Fruit fly (Drosophila melanogaster) whole organism, embryonic: ENCODE results near the gene CG44303.

ENCODE experiments used
- ATbp ChIP-seq: fragments of 200-800 bp; sonication (Bioruptor generic); optimal IDR thresholded peaks from 2 replicates; lab custom pipeline; 2017; ENCODE audit warnings: missing biosample characterization, mild to moderate bottlenecking, missing genetic modification characterization, missing genetic modification reagents
- Asciz ChIP-seq: fragments of 200-800 bp; sonication (Bioruptor generic); optimal IDR thresholded peaks from 2 replicates; lab custom pipeline; 2017; ENCODE audit warnings: missing biosample characterization, mild to moderate bottlenecking, missing genetic modification characterization, missing genetic modification reagents
- Blimp-1 ChIP-seq: fragments of 200-800 bp; sonication (Bioruptor generic); optimal IDR thresholded peaks from 3 replicates; lab custom pipeline; 2018; ENCODE audit warnings: missing biosample characterization, missing genetic modification characterization, mild to moderate bottlenecking, moderate library complexity, missing genetic modification reagents
- CG10366 ChIP-seq: fragments of 200-800 bp; sonication (Bioruptor generic); IDR thresholded peaks from 2 replicates; pipeline ENCODE4 v1.3.6; 2022; ENCODE audit warnings: missing biosample characterization, missing genetic modification characterization
- CG10543 ChIP-seq: fragments of 200-800 bp; sonication (Bioruptor generic); optimal IDR thresholded peaks from 3 replicates; lab custom pipeline; 2017; ENCODE audit warnings: missing biosample characterization, mild to moderate bottlenecking, missing genetic modification characterization, moderate library complexity
- CG10979 ChIP-seq: fragments of 200-800 bp; sonication (Bioruptor generic); optimal IDR thresholded peaks from 2 replicates; lab custom pipeline; 2018; ENCODE audit warnings: missing biosample characterization, mild to moderate bottlenecking, missing genetic modification characterization, moderate library complexity
- CG11504 ChIP-seq: fragments of 200-800 bp; sonication (Bioruptor generic); optimal IDR thresholded peaks from 3 replicates; lab custom pipeline; 2019; ENCODE audit warnings: missing biosample characterization, mild to moderate bottlenecking, missing genetic modification characterization, moderate library complexity
- CG11696 ChIP-seq: fragments of 200-800 bp; sonication (Bioruptor generic); IDR thresholded peaks from 2 replicates; pipeline ENCODE4 v1.3.6; 2022; ENCODE audit warnings: missing biosample characterization, missing genetic modification characterization
- CG14014 ChIP-seq: fragments of 200-800 bp; sonication (Bioruptor generic); IDR thresholded peaks from 2 replicates; pipeline ENCODE4 v1.3.6; 2022; ENCODE audit warnings: missing biosample characterization, missing genetic modification characterization
- CG14710 ChIP-seq: fragments of 200-800 bp; sonication (Bioruptor generic); optimal IDR thresholded peaks from 3 replicates; lab custom pipeline; 2019; ENCODE audit warnings: missing biosample characterization, mild to moderate bottlenecking, missing genetic modification characterization, moderate library complexity
- CG15514 ChIP-seq: fragments of 200-800 bp; sonication (Bioruptor generic); optimal IDR thresholded peaks from 3 replicates; lab custom pipeline; 2017; ENCODE audit warnings: missing biosample characterization, missing genetic modification characterization, mild to moderate bottlenecking, moderate library complexity, missing genetic modification reagents
- CG18599 ChIP-seq: fragments of 200-800 bp; sonication (Bioruptor generic); optimal IDR thresholded peaks from 3 replicates; lab custom pipeline; 2017; ENCODE audit warnings: missing biosample characterization, missing genetic modification characterization, mild to moderate bottlenecking, moderate library complexity, missing genetic modification reagents
- CG32767 ChIP-seq: fragments of 200-800 bp; sonication (Bioruptor generic); IDR thresholded peaks from 2 replicates; pipeline ENCODE4 v1.3.6; 2022; ENCODE audit warnings: missing biosample characterization, missing genetic modification characterization
- CG43689 ChIP-seq: fragments of 200-800 bp; sonication (Bioruptor generic); IDR thresholded peaks from 2 replicates; pipeline ENCODE4 v1.3.6; 2022; ENCODE audit warnings: missing biosample characterization, missing genetic modification characterization
- CG4424 ChIP-seq: fragments of 200-800 bp; sonication (Bioruptor generic); optimal IDR thresholded peaks from 3 replicates; lab custom pipeline; 2016; ENCODE audit warnings: missing biosample characterization, missing genetic modification characterization
- CG7372 ChIP-seq: fragments of 200-800 bp; sonication (Bioruptor generic); IDR thresholded peaks from 2 replicates; pipeline ENCODE4 v1.3.6; 2022; ENCODE audit warnings: missing biosample characterization, missing genetic modification characterization
- CG7928 ChIP-seq: fragments of 200-800 bp; sonication (Bioruptor generic); optimal IDR thresholded peaks from 2 replicates; lab custom pipeline; 2017; ENCODE audit warnings: missing biosample characterization, mild to moderate bottlenecking, missing genetic modification characterization
- CG7987 ChIP-seq: fragments of 200-800 bp; sonication (Bioruptor generic); optimal IDR thresholded peaks from 2 replicates; lab custom pipeline; 2018; ENCODE audit warnings: missing biosample characterization, mild to moderate bottlenecking, missing genetic modification characterization, moderate library complexity
- CG8290 ChIP-seq, 3 experiments: fragments of 200-800 bp; sonication (Bioruptor generic); optimal IDR thresholded peaks; 2 replicates each; lab custom pipeline; 2016 to 2019; ENCODE audit warnings: missing biosample characterization in 3 of 3, missing genetic modification characterization in 3 of 3, mild to moderate bottlenecking in 2 of 3, moderate library complexity in 1 of 3
- CG8359 ChIP-seq: fragments of 200-800 bp; sonication (Bioruptor generic); optimal IDR thresholded peaks from 2 replicates; lab custom pipeline; 2017; ENCODE audit warnings: missing biosample characterization, mild to moderate bottlenecking, missing genetic modification characterization, borderline replicate concordance
- CG8765 ChIP-seq: fragments of 200-800 bp; sonication (Bioruptor generic); IDR thresholded peaks from 2 replicates; pipeline ENCODE4 v1.3.6; 2022; ENCODE audit warnings: missing biosample characterization, missing genetic modification characterization
- CG9215 ChIP-seq: fragments of 200-800 bp; sonication (Bioruptor generic); IDR thresholded peaks from 2 replicates; pipeline ENCODE4 v1.3.6; 2022; ENCODE audit warnings: missing biosample characterization, missing genetic modification characterization
- Chrac-16 ChIP-seq: fragments of 200-800 bp; sonication (Bioruptor generic); optimal IDR thresholded peaks from 3 replicates; lab custom pipeline; 2016; ENCODE audit warnings: missing biosample characterization, missing genetic modification characterization
- Doc2 ChIP-seq: fragments of 200-800 bp; sonication (Bioruptor generic); IDR thresholded peaks from 2 replicates; pipeline ENCODE4 v1.3.6; 2022; ENCODE audit warnings: missing biosample characterization, missing genetic modification characterization
- Eip74EF ChIP-seq, 2 experiments: fragments of 200-800 bp in 1 of 2; fragments of >200 bp in 1 of 2; sonication (Bioruptor generic) in 1 of 2; optimal IDR thresholded peaks; 2 replicates each; lab custom pipeline; 2017 to 2019; ENCODE audit warnings: missing biosample characterization in 2 of 2, missing genetic modification characterization in 2 of 2, mild to moderate bottlenecking in 1 of 2, moderate library complexity in 1 of 2
- HHEX ChIP-seq: fragments of 200-800 bp; sonication (Bioruptor generic); optimal IDR thresholded peaks from 3 replicates; lab custom pipeline; 2017; ENCODE audit warnings: missing biosample characterization, mild to moderate bottlenecking, missing genetic modification characterization, missing genetic modification reagents
- Hmx ChIP-seq: fragments of 200-800 bp; sonication (Bioruptor generic); optimal IDR thresholded peaks from 2 replicates; lab custom pipeline; 2016; ENCODE audit warnings: missing biosample characterization, missing genetic modification characterization
- Mad ChIP-seq: fragments of 200-800 bp; sonication (Bioruptor generic); optimal IDR thresholded peaks from 2 replicates; lab custom pipeline; 2016; ENCODE audit warnings: missing biosample characterization, missing genetic modification characterization
- NK7.1 ChIP-seq: fragments of 200-800 bp; sonication (Bioruptor generic); optimal IDR thresholded peaks from 3 replicates; lab custom pipeline; 2016; ENCODE audit warnings: missing biosample characterization, missing genetic modification characterization
- NfI ChIP-seq: fragments of 200-800 bp; sonication (Bioruptor generic); optimal IDR thresholded peaks from 3 replicates; lab custom pipeline; 2018; ENCODE audit warnings: missing biosample characterization, mild to moderate bottlenecking, missing genetic modification characterization, moderate library complexity
- Ptx1 ChIP-seq: fragments of 200-800 bp; sonication (Bioruptor generic); IDR thresholded peaks from 2 replicates; pipeline ENCODE4 v1.3.6; 2022; ENCODE audit warnings: missing biosample characterization, missing genetic modification characterization
- Scr ChIP-seq: fragments of 200-800 bp; sonication (Bioruptor generic); IDR thresholded peaks from 2 replicates; pipeline ENCODE4 v1.3.6; 2022; ENCODE audit warnings: missing biosample characterization, missing genetic modification characterization; ENCODE audit not compliant: partially characterized antibody
- Stat92E ChIP-seq, 3 experiments: fragments of >200 bp in 2 of 3; fragments of 200-800 bp in 1 of 3; sonication (Bioruptor generic) in 1 of 3; optimal IDR thresholded peaks; 2 replicates each; lab custom pipeline; 2017 to 2019; ENCODE audit warnings: missing biosample characterization in 3 of 3, missing genetic modification characterization in 3 of 3, mild to moderate bottlenecking in 1 of 3, moderate library complexity in 1 of 3
- dati ChIP-seq: fragments of 200-800 bp; sonication (Bioruptor generic); IDR thresholded peaks from 2 replicates; pipeline ENCODE4 v1.3.6; 2022; ENCODE audit warnings: missing biosample characterization, missing genetic modification characterization
- ewg ChIP-seq: fragments of 200-800 bp; sonication (Bioruptor generic); optimal IDR thresholded peaks from 3 replicates; lab custom pipeline; 2017; ENCODE audit warnings: mild to moderate bottlenecking, missing biosample characterization, missing genetic modification reagents, missing genetic modification characterization
- fd102C ChIP-seq: fragments of 200-800 bp; sonication (Bioruptor generic); optimal IDR thresholded peaks from 2 replicates; lab custom pipeline; 2018; ENCODE audit warnings: missing biosample characterization, mild to moderate bottlenecking, missing genetic modification characterization, moderate library complexity
- gce ChIP-seq: fragments of 200-800 bp; sonication (Bioruptor generic); IDR thresholded peaks from 3 replicates; pipeline ENCODE4 v1.3.6; 2022; ENCODE audit warnings: missing biosample characterization, missing genetic modification characterization
- gt ChIP-seq: fragments of 200-800 bp; sonication (Bioruptor generic); IDR thresholded peaks from 2 replicates; pipeline ENCODE4 v1.3.6; 2022; ENCODE audit warnings: missing biosample characterization, missing genetic modification characterization
- her ChIP-seq: fragments of 200-800 bp; sonication (Bioruptor generic); optimal IDR thresholded peaks from 2 replicates; lab custom pipeline; 2016; ENCODE audit warnings: missing biosample characterization, missing genetic modification characterization
- knrl ChIP-seq: fragments of 200-800 bp; sonication (Bioruptor generic); IDR thresholded peaks from 3 replicates; pipeline ENCODE4 v1.3.6; 2022; ENCODE audit warnings: missing biosample characterization, missing genetic modification characterization; ENCODE audit not compliant: partially characterized antibody
- maf-S ChIP-seq: fragments of 200-800 bp; sonication (Bioruptor generic); optimal IDR thresholded peaks from 2 replicates; lab custom pipeline; 2016; ENCODE audit warnings: missing biosample characterization, missing genetic modification characterization
- nerfin-2 ChIP-seq: fragments of 200-800 bp; sonication (Bioruptor generic); IDR thresholded peaks from 2 replicates; pipeline ENCODE4 v1.3.6; 2022; ENCODE audit warnings: missing biosample characterization, missing genetic modification characterization; ENCODE audit not compliant: partially characterized antibody
- nom ChIP-seq: fragments of 200-800 bp; sonication (Bioruptor generic); optimal IDR thresholded peaks from 2 replicates; lab custom pipeline; 2017; ENCODE audit warnings: missing biosample characterization, missing genetic modification characterization, mild to moderate bottlenecking, moderate library complexity, missing genetic modification reagents
- pho ChIP-seq: fragments of 200-800 bp; sonication (Bioruptor generic); optimal IDR thresholded peaks from 2 replicates; lab custom pipeline; 2016; ENCODE audit warnings: missing biosample characterization, missing genetic modification characterization
- pita ChIP-seq: fragments of 200-800 bp; sonication (Bioruptor generic); optimal IDR thresholded peaks from 2 replicates; lab custom pipeline; 2017; ENCODE audit warnings: missing biosample characterization, mild to moderate bottlenecking, missing genetic modification characterization
- psq ChIP-seq: fragments of 200-800 bp; sonication (Bioruptor generic); optimal IDR thresholded peaks from 2 replicates; lab custom pipeline; 2017; ENCODE audit warnings: missing biosample characterization, missing genetic modification characterization
- toy ChIP-seq: fragments of 200-800 bp; sonication (Bioruptor generic); IDR thresholded peaks from 2 replicates; pipeline ENCODE4 v1.3.6; 2022; ENCODE audit warnings: missing biosample characterization, missing genetic modification characterization
- tx ChIP-seq: fragments of 200-800 bp; sonication (Bioruptor generic); optimal IDR thresholded peaks from 2 replicates; lab custom pipeline; 2016; ENCODE audit warnings: missing biosample characterization, missing genetic modification characterization

The CG44303 gene

dm6 chrX:6696467-6696866, 9.2 kb upstream of the CG44303 start (continued):
- TF ChIP-seq HHEX (GFP tag; lab: Kevin White, UChicago): peak; percentile 69
- peak; percentile 63 for TF ChIP-seq pho (GFP tag; lab: Kevin White, UChicago)
- TF ChIP-seq pita: no peak
- TF ChIP-seq CG10979 (tag; lab: Kevin White, UChicago): peak; percentile 64
- TF ChIP-seq ewg (GFP tag; lab: Kevin White, UChicago): peak; percentile 50
- TF ChIP-seq Scr: no peak
- TF ChIP-seq NK7.1: no peak
- TF ChIP-seq CG8359 (GFP tag; lab: Kevin White, UChicago): no peak
- no peak for TF ChIP-seq nerfin-2 (GFP tag; lab: Robert Waterston, UW)
- peak; percentile 49 for TF ChIP-seq CG14710 (tag; lab: Kevin White, UChicago)
- peak; percentile 71 for TF ChIP-seq CG15514
- peak; percentile 53 for TF ChIP-seq CG9215
- TF ChIP-seq Eip74EF (GFP tag; optimal IDR thresholded peaks at IDR 0.05; lab: Kevin White, UChicago): peak in 1 of 2 experiments; percentile 58
- TF ChIP-seq CG11504 (tag; lab: Kevin White, UChicago): peak; percentile 74
- no peak for TF ChIP-seq toy (GFP tag; lab: Robert Waterston, UW)
- TF ChIP-seq Asciz (GFP tag; lab: Kevin White, UChicago): peak; percentile 46
- TF ChIP-seq maf-S (GFP tag; lab: Kevin White, UChicago): no peak
- TF ChIP-seq CG8765 (GFP tag; lab: Robert Waterston, UW): 0 out of 2 replicates have a peak, but pooled peaks have one; percentile 16
- TF ChIP-seq CG10543: peak; percentile 85
- peak; percentile 66 for TF ChIP-seq ATbp
- TF ChIP-seq Hmx (GFP tag; lab: Kevin White, UChicago): peak; percentile 10
- peak; percentile 24; the same call in 1 of the 3 replicates for TF ChIP-seq gce (GFP tag; lab: Robert Waterston, UW)
- peak; percentile 27; the same call in 1 of the 2 replicates for TF ChIP-seq dati (GFP tag; lab: Robert Waterston, UW)
- peak; percentile 39; the same call in 1 of the 2 replicates for TF ChIP-seq CG7372
- peak; percentile 63 for TF ChIP-seq Blimp-1 (GFP tag; lab: Kevin White, UChicago)
- 0 out of 2 replicates have a peak, but pooled peaks have one; percentile 21 for TF ChIP-seq CG43689 (GFP tag; lab: Robert Waterston, UW)
- peak; percentile 71 for TF ChIP-seq Ptx1
- no peak for TF ChIP-seq CG8290 (GFP tag; optimal IDR thresholded peaks at IDR 0.05; lab: Kevin White, UChicago)
- TF ChIP-seq CG8290 (tag; optimal IDR thresholded peaks at IDR 0.05; lab: Kevin White, UChicago): peak in 1 of 2 experiments; percentile 13
- TF ChIP-seq her: peak; percentile 44
- no peak for TF ChIP-seq fd102C (GFP tag; lab: Kevin White, UChicago)
- TF ChIP-seq CG7987: no peak
- TF ChIP-seq CG10366: peak; percentile 64
- peak; percentile 4 for TF ChIP-seq psq
- no peak for TF ChIP-seq Doc2
- TF ChIP-seq CG7928: no peak
- peak; percentile 79 for TF ChIP-seq nom (GFP tag; lab: Kevin White, UChicago)
- TF ChIP-seq Stat92E (GFP tag; optimal IDR thresholded peaks at IDR 0.05; lab: Kevin White, UChicago): no peak
- peak; percentile 69; the same call in 1 of the 2 replicates for TF ChIP-seq CG14014 (GFP tag; lab: Robert Waterston, UW)
- peak; percentile 94 for TF ChIP-seq CG18599
- peak; percentile 12 for TF ChIP-seq tx (GFP tag; lab: Kevin White, UChicago)
- 0 out of 2 replicates have a peak, but pooled peaks have one; percentile 18 for TF ChIP-seq CG32767 (GFP tag; lab: Robert Waterston, UW)
- peak; percentile 72 for TF ChIP-seq NfI (GFP tag; lab: Kevin White, UChicago)
- TF ChIP-seq CG11696: no peak
- no peak for TF ChIP-seq knrl
- peak; percentile 43 for TF ChIP-seq Mad (GFP tag; lab: Kevin White, UChicago)
- TF ChIP-seq Chrac-16 (GFP tag; lab: Kevin White, UChicago): peak; percentile 33
- TF ChIP-seq gt (GFP tag; lab: Robert Waterston, UW): no peak; the same call in 1 of the 2 replicates
- TF ChIP-seq CG4424 (GFP tag; lab: Kevin White, UChicago): peak; percentile 58
